Fruit fly (Drosophila melanogaster): ENCODE measurements around the gene PolA2.

The PolA2 gene

DNA sequence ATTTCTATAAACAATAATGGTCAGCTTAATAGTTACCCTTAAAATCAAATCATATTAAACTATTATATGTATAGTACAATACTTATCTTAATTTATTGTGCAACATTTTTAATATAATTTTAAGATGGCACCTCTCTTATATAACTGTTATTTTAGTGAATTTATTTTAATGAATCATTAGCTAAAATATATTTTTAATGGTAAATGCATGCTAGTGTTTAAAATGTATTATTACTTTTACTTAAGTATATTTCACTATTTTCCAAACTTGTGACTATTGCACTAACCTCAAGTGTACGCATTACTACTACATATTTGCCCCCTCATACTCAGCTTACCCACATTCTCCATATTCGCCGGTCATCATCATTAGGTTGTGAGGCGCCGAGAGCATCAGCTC, 7.3 kb downstream of the PolA2 start (continued):
- no peak for TF ChIP-seq ara (GFP tag; IDR thresholded peaks at IDR 0.05)
- peak; percentile 88 for TF ChIP-seq Blimp-1 (GFP tag; optimal IDR thresholded peaks at IDR 0.05)
- TF ChIP-seq CG31365 (tag; optimal IDR thresholded peaks at IDR 0.05), result no peak
- TF ChIP-seq CG14965 (GFP tag; optimal IDR thresholded peaks at IDR 0.05; ENCODE audit: borderline replicate concordance), result no peak
- TF ChIP-seq lov (optimal IDR thresholded peaks at IDR 0.05), result no peak
- TF ChIP-seq lov (GFP tag; IDR thresholded peaks at IDR 0.05), result no peak
- TF ChIP-seq tin (GFP tag; optimal IDR thresholded peaks at IDR 0.05), result peak; percentile 61
- peak; percentile 78 for TF ChIP-seq CG10209 (GFP tag; optimal IDR thresholded peaks at IDR 0.05)
- no peak for TF ChIP-seq cad (GFP tag; optimal IDR thresholded peaks at IDR 0.05)
- no peak for TF ChIP-seq pnt (GFP tag; optimal IDR thresholded peaks at IDR 0.05)
- TF ChIP-seq dmrt11E (tag; optimal IDR thresholded peaks at IDR 0.05), result peak; percentile 91
- no peak for TF ChIP-seq da (GFP tag; optimal IDR thresholded peaks at IDR 0.05)
- TF ChIP-seq Gug (GFP tag; IDR thresholded peaks at IDR 0.05), result no peak
- peak; percentile 19 for TF ChIP-seq CTCF (GFP tag; optimal IDR thresholded peaks at IDR 0.05)
- TF ChIP-seq CG3065 (GFP tag; optimal IDR thresholded peaks at IDR 0.05), result peak; percentile 12
- TF ChIP-seq CG15479 (GFP tag; optimal IDR thresholded peaks at IDR 0.05), result no peak
- TF ChIP-seq Gsc (GFP tag; IDR thresholded peaks at IDR 0.05), result no peak
- peak; percentile 41 for TF ChIP-seq cato (GFP tag; optimal IDR thresholded peaks at IDR 0.05; ENCODE audit: borderline replicate concordance)
- peak; percentile 53 for TF ChIP-seq CG6813 (GFP tag; optimal IDR thresholded peaks at IDR 0.05)
- TF ChIP-seq Aef1 (GFP tag; IDR thresholded peaks at IDR 0.05), result no peak
- TF ChIP-seq CG12744 (GFP tag; optimal IDR thresholded peaks at IDR 0.05), result no peak
- TF ChIP-seq CG11456 (GFP tag; IDR thresholded peaks at IDR 0.05), result no peak
- TF ChIP-seq onecut (GFP tag; IDR thresholded peaks at IDR 0.05), result peak; percentile 56
- TF ChIP-seq CG11093 (GFP tag; IDR thresholded peaks at IDR 0.05), result no peak
- no peak for TF ChIP-seq amos (GFP tag; IDR thresholded peaks at IDR 0.05; ENCODE audit: partially characterized antibody)
- no peak for TF ChIP-seq CG34376 (GFP tag; optimal IDR thresholded peaks at IDR 0.05)
- no peak for TF ChIP-seq luna (GFP tag; optimal IDR thresholded peaks at IDR 0.05)
- no peak for TF ChIP-seq YL-1 (GFP tag; optimal IDR thresholded peaks at IDR 0.05)
- no peak for TF ChIP-seq shn (GFP tag; optimal IDR thresholded peaks at IDR 0.05)
- TF ChIP-seq schlank (tag; optimal IDR thresholded peaks at IDR 0.05), result no peak
- TF ChIP-seq nmo (GFP tag; optimal IDR thresholded peaks at IDR 0.05), result peak; percentile 92
- TF ChIP-seq CG3281 (GFP tag; optimal IDR thresholded peaks at IDR 0.05), result peak; percentile 84
- TF ChIP-seq ind (GFP tag; optimal IDR thresholded peaks at IDR 0.05), result peak; percentile 69
- TF ChIP-seq cg (GFP tag; optimal IDR thresholded peaks at IDR 0.05), result no peak
- TF ChIP-seq jumu (GFP tag; optimal IDR thresholded peaks at IDR 0.05), result no peak
- no peak for TF ChIP-seq stwl (tag; optimal IDR thresholded peaks at IDR 0.05)
- TF ChIP-seq HmgD (GFP tag; optimal IDR thresholded peaks at IDR 0.05), result no peak
- no peak for TF ChIP-seq CG43689 (GFP tag; IDR thresholded peaks at IDR 0.05)
- TF ChIP-seq otp (GFP tag; IDR thresholded peaks at IDR 0.05), result no peak
- no peak for TF ChIP-seq CG7987 (GFP tag; optimal IDR thresholded peaks at IDR 0.05)
- no peak for TF ChIP-seq vnd (GFP tag; IDR thresholded peaks at IDR 0.05; ENCODE audit: partially characterized antibody)
- TF ChIP-seq CG7271 (tag; optimal IDR thresholded peaks at IDR 0.05), result peak; percentile 24
- TF ChIP-seq ERR (GFP tag; optimal IDR thresholded peaks at IDR 0.05), result no peak
- TF ChIP-seq Hr51 (GFP tag; optimal IDR thresholded peaks at IDR 0.05), result peak in 1 of 2 experiments; percentile 94
- no peak for TF ChIP-seq Bgb (GFP tag; IDR thresholded peaks at IDR 0.05; ENCODE audit: partially characterized antibody)
- TF ChIP-seq corto (GFP tag; optimal IDR thresholded peaks at IDR 0.05), result no peak
- TF ChIP-seq klu (GFP tag; IDR thresholded peaks at IDR 0.05), result no peak; the same call in 1 of the 2 replicates
- TF ChIP-seq Xbp1 (GFP tag; optimal IDR thresholded peaks at IDR 0.05), result peak; percentile 62
- peak; percentile 41; the same call in 1 of the 2 replicates for TF ChIP-seq E2f2 (GFP tag; IDR thresholded peaks at IDR 0.05)
- peak; percentile 86 for TF ChIP-seq vvl (GFP tag; IDR thresholded peaks at IDR 0.05)
- TF ChIP-seq jing (GFP tag; optimal IDR thresholded peaks at IDR 0.05), result no peak

Data from whole organism, embryonic.